Worm (Caenorhabditis elegans) whole organism, L2 larva: ENCODE results near the gene clp-10.

Source experiments
- C34F6.9 ChIP-seq: fragments of 150-350 bp; optimal IDR thresholded peaks from 2 replicates; lab custom pipeline; 2014; ENCODE audit warnings: missing biosample characterization, missing genetic modification characterization
- F13H6.1 ChIP-seq: sonication (generic microtip); optimal IDR thresholded peaks from 2 replicates; lab custom pipeline; 2016; ENCODE audit warnings: missing genetic modification characterization, missing compliant biosample characterization
- Y55F3AM.14 ChIP-seq: fragments of 200-800 bp; sonication (Bioruptor generic); optimal IDR thresholded peaks from 2 replicates; lab custom pipeline; 2018; ENCODE audit warnings: mild to moderate bottlenecking, missing genetic modification characterization, missing compliant biosample characterization
- ZK546.5 ChIP-seq: sonication (generic microtip); optimal IDR thresholded peaks from 2 replicates; lab custom pipeline; 2017; ENCODE audit warnings: missing biosample characterization, missing genetic modification characterization
- aly-2 ChIP-seq: fragments of 150-350 bp; optimal IDR thresholded peaks from 2 replicates; lab custom pipeline; 2014; ENCODE audit warnings: missing biosample characterization, missing genetic modification characterization
- ama-1 ChIP-seq: fragments of 150-350 bp; optimal IDR thresholded peaks from 2 replicates; lab custom pipeline; 2018; ENCODE audit warnings: inconsistent platforms
- blmp-1 ChIP-seq: sonication (generic microtip); optimal IDR thresholded peaks from 2 replicates; lab custom pipeline; 2017; ENCODE audit warnings: missing genetic modification characterization, mild to moderate bottlenecking, missing compliant biosample characterization, antibody characterized with exemption, moderate library complexity; ENCODE audit not compliant: insufficient read depth
- ceh-16 ChIP-seq: fragments of 150-350 bp; optimal IDR thresholded peaks from 2 replicates; lab custom pipeline; 2014; ENCODE audit warnings: missing biosample characterization, missing genetic modification characterization
- ceh-82 ChIP-seq: fragments of 150-350 bp; optimal IDR thresholded peaks from 2 replicates; lab custom pipeline; 2014; ENCODE audit warnings: missing biosample characterization, missing genetic modification characterization
- crh-2 ChIP-seq: sonication (generic microtip); optimal IDR thresholded peaks from 2 replicates; lab custom pipeline; 2017; ENCODE audit warnings: missing biosample characterization, missing genetic modification characterization
- dmd-4 ChIP-seq: sonication (generic microtip); optimal IDR thresholded peaks from 2 replicates; lab custom pipeline; 2017; ENCODE audit warnings: missing biosample characterization, missing genetic modification characterization
- elt-1 ChIP-seq: fragments of 150-350 bp; optimal IDR thresholded peaks from 2 replicates; lab custom pipeline; 2014; ENCODE audit warnings: missing biosample characterization, missing genetic modification characterization
- lin-11 ChIP-seq: fragments of 150-350 bp; sonication (generic microtip); optimal IDR thresholded peaks from 2 replicates; lab custom pipeline; 2014; ENCODE audit warnings: missing biosample characterization, missing genetic modification characterization, inconsistent platforms, mixed read lengths
- lsy-2 ChIP-seq, 2 experiments: fragments of 150-350 bp in 1 of 2; sonication (generic microtip) in 1 of 2; optimal IDR thresholded peaks; 2 replicates each; lab custom pipeline; 2014 to 2017; ENCODE audit warnings: missing biosample characterization in 2 of 2, missing genetic modification characterization in 2 of 2
- mab-5 ChIP-seq: fragments of 150-350 bp; optimal IDR thresholded peaks from 2 replicates; lab custom pipeline; 2014; ENCODE audit warnings: missing biosample characterization, missing genetic modification characterization
- mbf-1 ChIP-seq: sonication (generic microtip); optimal IDR thresholded peaks from 2 replicates; lab custom pipeline; 2017; ENCODE audit warnings: missing biosample characterization, missing genetic modification characterization
- mdl-1 ChIP-seq, 2 experiments: fragments of 150-350 bp in 1 of 2; sonication (generic microtip) in 1 of 2; optimal IDR thresholded peaks; 2 replicates each; lab custom pipeline; 2017; ENCODE audit warnings: missing biosample characterization in 2 of 2, missing genetic modification characterization in 2 of 2
- nhr-10 ChIP-seq: sonication (generic microtip); optimal IDR thresholded peaks from 2 replicates; lab custom pipeline; 2017; ENCODE audit warnings: missing biosample characterization, missing genetic modification characterization
- nhr-12 ChIP-seq: fragments of 150-350 bp; optimal IDR thresholded peaks from 2 replicates; lab custom pipeline; 2014; ENCODE audit warnings: missing biosample characterization, missing genetic modification characterization
- nhr-129 ChIP-seq: fragments of 150-350 bp; optimal IDR thresholded peaks from 2 replicates; lab custom pipeline; 2014; ENCODE audit warnings: missing biosample characterization, missing genetic modification characterization
- nhr-21 ChIP-seq: fragments of 150-350 bp; optimal IDR thresholded peaks from 2 replicates; lab custom pipeline; 2014; ENCODE audit warnings: missing biosample characterization, missing genetic modification characterization
- nhr-23 ChIP-seq: fragments of 150-350 bp; optimal IDR thresholded peaks from 2 replicates; lab custom pipeline; 2014; ENCODE audit warnings: missing biosample characterization, missing genetic modification reagents, missing genetic modification characterization
- nhr-25 ChIP-seq: fragments of 150-350 bp; sonication (generic microtip); optimal IDR thresholded peaks from 3 replicates; lab custom pipeline; 2014; ENCODE audit warnings: missing biosample characterization, missing genetic modification characterization
- nhr-6 ChIP-seq: fragments of 150-350 bp; optimal IDR thresholded peaks from 2 replicates; lab custom pipeline; 2014; ENCODE audit warnings: missing biosample characterization, missing genetic modification characterization
- peb-1 ChIP-seq: fragments of 150-350 bp; optimal IDR thresholded peaks from 2 replicates; lab custom pipeline; 2014; ENCODE audit warnings: missing biosample characterization, missing genetic modification characterization
- sem-4 ChIP-seq: fragments of 150-350 bp; optimal IDR thresholded peaks from 2 replicates; lab custom pipeline; 2014; ENCODE audit warnings: missing biosample characterization, missing genetic modification reagents, missing genetic modification characterization
- sma-3 ChIP-seq: sonication (generic microtip); optimal IDR thresholded peaks from 2 replicates; lab custom pipeline; 2016; ENCODE audit warnings: missing genetic modification reagents, missing genetic modification characterization, missing compliant biosample characterization
- sma-9 ChIP-seq, 2 experiments: fragments of 150-350 bp in 1 of 2; sonication (generic microtip) in 1 of 2; optimal IDR thresholded peaks; 2 replicates each; lab custom pipeline; 2014 to 2016; ENCODE audit warnings: missing genetic modification characterization in 2 of 2, mild to moderate bottlenecking in 1 of 2, missing biosample characterization in 1 of 2, missing compliant biosample characterization in 1 of 2, missing genetic modification reagents in 1 of 2, moderate library complexity in 1 of 2
- unc-39 ChIP-seq: fragments of 150-350 bp; optimal IDR thresholded peaks from 2 replicates; lab custom pipeline; 2014; ENCODE audit warnings: missing biosample characterization, missing genetic modification characterization
- unc-55 ChIP-seq: fragments of 150-350 bp; sonication (generic microtip); optimal IDR thresholded peaks from 3 replicates; lab custom pipeline; 2014; ENCODE audit warnings: missing biosample characterization, missing genetic modification reagents, missing genetic modification characterization
- unc-62 ChIP-seq: fragments of 150-350 bp; optimal IDR thresholded peaks from 2 replicates; lab custom pipeline; 2014; ENCODE audit warnings: missing biosample characterization, missing genetic modification reagents, missing genetic modification characterization
- zag-1 ChIP-seq: fragments of 150-350 bp; optimal IDR thresholded peaks from 2 replicates; lab custom pipeline; 2014; ENCODE audit warnings: missing biosample characterization, missing genetic modification characterization
- ztf-11 ChIP-seq: sonication (generic microtip); optimal IDR thresholded peaks from 2 replicates; lab custom pipeline; 2017; ENCODE audit warnings: missing biosample characterization, missing genetic modification characterization
- ztf-4 ChIP-seq: fragments of 150-350 bp; optimal IDR thresholded peaks from 2 replicates; lab custom pipeline; 2014; ENCODE audit warnings: missing biosample characterization, missing genetic modification characterization

The clp-10 gene

ce11 chrIII:41484-41883, 3.5 kb upstream of the clp-10 start:
- no peak for TF ChIP-seq F13H6.1 (tag; lab: Kevin White, UChicago)
- no peak for TF ChIP-seq nhr-129 (tag; lab: Kevin White, UChicago)
- no peak for TF ChIP-seq nhr-6
- no peak for TF ChIP-seq ceh-16 (tag; lab: Kevin White, UChicago)
- no peak for TF ChIP-seq unc-39 (tag; lab: Kevin White, UChicago)
- no peak for TF ChIP-seq unc-55 (GFP tag; lab: Kevin White, UChicago)
- TF ChIP-seq sma-9 (GFP tag; optimal IDR thresholded peaks at IDR 0.05; lab: Kevin White, UChicago), result no peak
- TF ChIP-seq sma-9 (tag; optimal IDR thresholded peaks at IDR 0.05; lab: Kevin White, UChicago), result no peak
- TF ChIP-seq C34F6.9 (tag; lab: Kevin White, UChicago), result no peak

- TF ChIP-seq blmp-1 (tag; lab: Kevin White, UChicago) (peak; percentile 3), elt-1 (no peak)
Measured at ce11 chrIII:40580-41113, 2.6 kb upstream of the clp-10 start, which contains the start of gene col-88. Gene col-88 (plus strand): TSS chrIII:41063.

- no peak for TF ChIP-seq ztf-4 (tag; lab: Kevin White, UChicago)
- no peak for TF ChIP-seq peb-1
- no peak for TF ChIP-seq nhr-10
- TF ChIP-seq Y55F3AM.14 (GFP tag; lab: Kevin White, UChicago), result no peak
- TF ChIP-seq ztf-11 (tag; lab: Kevin White, UChicago), result no peak
- TF ChIP-seq nhr-12 (tag; lab: Kevin White, UChicago), result no peak
- TF ChIP-seq sma-3, result no peak
- no peak for TF ChIP-seq lin-11
- no peak for TF ChIP-seq nhr-21 (tag; lab: Kevin White, UChicago)
- no peak for TF ChIP-seq sma-9 (GFP tag; optimal IDR thresholded peaks at IDR 0.05; lab: Kevin White, UChicago)
- no peak for TF ChIP-seq sma-9 (tag; optimal IDR thresholded peaks at IDR 0.05; lab: Kevin White, UChicago)
- no peak for TF ChIP-seq nhr-23 (tag; lab: Kevin White, UChicago)
- TF ChIP-seq aly-2, result no peak
- TF ChIP-seq ceh-82 (tag; lab: Kevin White, UChicago), result no peak
- no peak for TF ChIP-seq ZK546.5
- no peak for TF ChIP-seq sem-4 (tag; lab: Kevin White, UChicago)
- no peak for TF ChIP-seq mab-5 (tag; lab: Kevin White, UChicago)
- TF ChIP-seq dmd-4 (tag; lab: Kevin White, UChicago), result no peak
Measured at ce11 chrIII:39516-39915, 1.5 kb upstream of the clp-10 start.

ce11 chrIII:33257-33656, 4.8 kb downstream of the clp-10 start:
- no peak for TF ChIP-seq zag-1 (tag; lab: Kevin White, UChicago)
- TF ChIP-seq mbf-1, result no peak
- no peak for TF ChIP-seq unc-62 (GFP tag; lab: Kevin White, UChicago)
- TF ChIP-seq sem-4 (tag; lab: Kevin White, UChicago), result no peak
- TF ChIP-seq ZK546.5, result no peak

ce11 chrIII:31600-31999, 6.4 kb downstream of the clp-10 start:
- TF ChIP-seq nhr-21 (tag; lab: Kevin White, UChicago), result no peak
- peak; percentile 8 for TF ChIP-seq C34F6.9 (tag; lab: Kevin White, UChicago)

- TF ChIP-seq blmp-1 (tag; lab: Kevin White, UChicago) (no peak), mab-5 (tag; lab: Kevin White, UChicago) (no peak), nhr-6 (peak; percentile 1), ztf-11 (tag; lab: Kevin White, UChicago) (no peak), Y55F3AM.14 (GFP tag; lab: Kevin White, UChicago) (peak; percentile 30), crh-2 (tag; lab: Kevin White, UChicago) (peak; percentile 53), nhr-23 (tag; lab: Kevin White, UChicago) (no peak), C34F6.9 (tag; lab: Kevin White, UChicago) (peak; percentile 48), sem-4 (tag; lab: Kevin White, UChicago) (peak; percentile 10), nhr-25 (tag; lab: Kevin White, UChicago) (no peak), zag-1 (tag; lab: Kevin White, UChicago) (peak; percentile 27), ama-1 (lab: Kevin White, UChicago) (no peak), sma-9 (GFP tag; optimal IDR thresholded peaks at IDR 0.05; lab: Kevin White, UChicago) (peak; percentile 43), sma-9 (tag; optimal IDR thresholded peaks at IDR 0.05; lab: Kevin White, UChicago) (no peak), nhr-129 (tag; lab: Kevin White, UChicago) (no peak), unc-55 (GFP tag; lab: Kevin White, UChicago) (peak; percentile 60), lsy-2 (tag; optimal IDR thresholded peaks at IDR 0.05; lab: Kevin White, UChicago) (peak in 1 of 2 experiments; percentile 65), sma-3 (no peak), mdl-1 (tag; optimal IDR thresholded peaks at IDR 0.05; lab: Kevin White, UChicago) (peak in 1 of 2 experiments; percentile 60)
- TF ChIP-seq, all 48 proteins: peak for 10
Measured at ce11 chrIII:30399-30798, 7.6 kb downstream of the clp-10 start.
